Fruit fly (Drosophila melanogaster): Measurements from ENCODE around the gene RabGGTb.

RabGGTb gene

dm6 chr2L:2872968-2873728 is 5.8 kb upstream of the RabGGTb start (continued):
- no peak for TF ChIP-seq CG16779 (tag; optimal IDR thresholded peaks at IDR 0.05)
- peak; percentile 89 for TF ChIP-seq Eip78C (GFP tag)
- TF ChIP-seq Smox (GFP tag; optimal IDR thresholded peaks at IDR 0.05), result peak; percentile 36
- TF ChIP-seq net (GFP tag; optimal IDR thresholded peaks at IDR 0.05), result peak; percentile 58
- peak; percentile 37 for TF ChIP-seq spab (GFP tag; optimal IDR thresholded peaks at IDR 0.05)
- peak; percentile 39 for TF ChIP-seq Sox102F (GFP tag; optimal IDR thresholded peaks at IDR 0.05)
- peak; percentile 50 for TF ChIP-seq Hr39 (GFP tag; optimal IDR thresholded peaks at IDR 0.05)
- TF ChIP-seq CG6792 (GFP tag; optimal IDR thresholded peaks at IDR 0.05), result peak; percentile 44
- no peak for TF ChIP-seq fd85E (GFP tag; optimal IDR thresholded peaks at IDR 0.05)
- peak; percentile 49 for TF ChIP-seq CG6808 (GFP tag; optimal IDR thresholded peaks at IDR 0.05)
- no peak for TF ChIP-seq dsx (GFP tag; optimal IDR thresholded peaks at IDR 0.05; ENCODE audit: poor library complexity, severe bottlenecking)
- TF ChIP-seq CG1621 (tag; optimal IDR thresholded peaks at IDR 0.05), result no peak
- TF ChIP-seq CG4318 (GFP tag; optimal IDR thresholded peaks at IDR 0.05), result no peak
- peak; percentile 42 for TF ChIP-seq achi (GFP tag; optimal IDR thresholded peaks at IDR 0.05)
- TF ChIP-seq Hr38 (GFP tag; optimal IDR thresholded peaks at IDR 0.05), result no peak
- TF ChIP-seq Lpt (GFP tag; optimal IDR thresholded peaks at IDR 0.05), result no peak
- peak in 1 of 2 experiments; percentile 31 for TF ChIP-seq salr (GFP tag; optimal IDR thresholded peaks at IDR 0.05)
- peak; percentile 33 for TF ChIP-seq CG7368 (GFP tag; optimal IDR thresholded peaks at IDR 0.05)
- peak; percentile 50 for TF ChIP-seq CG3919 (GFP tag; optimal IDR thresholded peaks at IDR 0.05)

- TF ChIP-seq ss (GFP tag; optimal IDR thresholded peaks at IDR 0.05), result no peak
- TF ChIP-seq CG6854 (GFP tag; optimal IDR thresholded peaks at IDR 0.05), result no peak
- TF ChIP-seq vri (GFP tag; optimal IDR thresholded peaks at IDR 0.05), result no peak
- peak; percentile 19 for TF ChIP-seq Eip78C (GFP tag)
- no peak for TF ChIP-seq Eip93F (GFP tag; optimal IDR thresholded peaks at IDR 0.05)
Measured at dm6 chr2L:2873729-2874127, 5.2 kb upstream of the RabGGTb start.

DNA sequence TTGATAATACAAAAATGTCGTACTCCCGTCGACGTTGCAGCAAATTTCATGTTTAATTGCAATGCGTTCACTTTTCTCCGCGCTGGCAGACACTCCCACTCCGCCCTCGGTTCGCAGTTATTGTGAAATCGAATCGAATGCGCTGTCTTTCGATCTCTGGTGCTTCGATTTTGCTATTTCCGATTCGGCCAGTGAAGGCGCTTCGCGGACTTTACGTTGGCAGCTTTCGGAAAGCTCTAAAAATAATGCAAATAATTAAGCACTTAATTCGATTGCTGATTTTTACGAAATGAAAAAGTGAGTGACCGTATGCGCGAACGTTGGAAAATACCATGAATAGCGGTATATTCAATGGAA is 4.7 kb upstream of the RabGGTb start, which contains the start of gene Ifrd1:
Ifrd1 (minus strand) TSS at position 305 of the 357 bp plus-strand sequence.
- TF ChIP-seq fd85E (GFP tag; optimal IDR thresholded peaks at IDR 0.05) (peak; percentile 2), CG6163 (GFP tag; IDR thresholded peaks at IDR 0.05) (peak; percentile 29; the same call in 1 of the 3 replicates), vri (GFP tag; optimal IDR thresholded peaks at IDR 0.05) (peak; percentile 23), CG7368 (GFP tag; optimal IDR thresholded peaks at IDR 0.05) (no peak), ss (GFP tag; optimal IDR thresholded peaks at IDR 0.05) (no peak), dsx (GFP tag; optimal IDR thresholded peaks at IDR 0.05; ENCODE audit: poor library complexity, severe bottlenecking) (no peak), CG11762 (GFP tag; optimal IDR thresholded peaks at IDR 0.05; ENCODE audit: insufficient read depth) (no peak)

DNA sequence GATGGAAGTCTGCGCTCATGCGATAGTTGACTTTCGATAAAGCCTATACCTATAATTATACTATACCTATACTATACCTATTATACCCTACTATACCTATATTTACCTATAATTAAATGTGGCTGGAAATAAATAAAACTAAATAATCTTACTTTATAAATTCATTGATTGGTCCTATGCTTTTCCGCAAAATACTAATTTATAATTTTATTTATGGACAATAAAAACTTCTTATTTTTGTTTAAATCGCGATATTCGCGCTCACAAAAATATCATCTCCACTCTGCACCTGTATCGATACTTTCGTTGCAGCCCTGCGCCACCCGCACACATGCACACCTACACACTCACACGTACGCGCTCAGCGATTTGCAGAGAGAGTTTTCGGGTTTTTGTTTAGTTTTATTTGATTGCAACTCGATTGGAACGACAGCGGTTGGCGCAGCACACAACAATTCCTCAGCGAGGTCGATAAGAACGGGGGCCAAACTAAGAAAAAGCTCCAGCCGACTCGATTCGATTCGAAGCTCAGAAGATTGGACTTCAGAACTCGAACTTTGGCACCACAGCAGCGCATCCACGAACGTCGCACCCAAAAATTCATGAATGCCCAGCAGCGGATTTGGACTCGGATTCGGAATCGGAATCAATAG is 4.2 kb upstream of the RabGGTb start, which contains the start of gene CG8814:
CG8814 (plus strand) TSS at position 349 of the 653 bp plus-strand sequence.
- TF ChIP-seq Gug (GFP tag; IDR thresholded peaks at IDR 0.05) (no peak; the same call in 1 of the 2 replicates), ss (GFP tag; optimal IDR thresholded peaks at IDR 0.05) (peak; percentile 88), CG8319 (GFP tag; optimal IDR thresholded peaks at IDR 0.05) (no peak), Lpt (GFP tag; optimal IDR thresholded peaks at IDR 0.05) (peak; percentile 53), vri (GFP tag; optimal IDR thresholded peaks at IDR 0.05) (peak; percentile 63), Hr39 (GFP tag; optimal IDR thresholded peaks at IDR 0.05) (peak; percentile 53), CG7368 (GFP tag; optimal IDR thresholded peaks at IDR 0.05) (no peak), topi (GFP tag; optimal IDR thresholded peaks at IDR 0.05) (peak; percentile 56), CG6792 (GFP tag; optimal IDR thresholded peaks at IDR 0.05) (peak; percentile 60), Met (GFP tag; optimal IDR thresholded peaks at IDR 0.05) (peak; percentile 50), Eip75B (GFP tag; optimal IDR thresholded peaks at IDR 0.05) (peak; percentile 18), svp (GFP tag) (peak; percentile 91), CG11902 (GFP tag; optimal IDR thresholded peaks at IDR 0.05) (peak; percentile 50), OdsH (GFP tag; optimal IDR thresholded peaks at IDR 0.05) (peak; percentile 63), CG9139 (GFP tag; optimal IDR thresholded peaks at IDR 0.05) (peak; percentile 87), CG3919 (GFP tag; optimal IDR thresholded peaks at IDR 0.05) (peak; percentile 52), CG16779 (tag; optimal IDR thresholded peaks at IDR 0.05) (peak; percentile 92), lz (GFP tag; optimal IDR thresholded peaks at IDR 0.05) (peak; percentile 65), CG31627 (GFP tag; optimal IDR thresholded peaks at IDR 0.05) (peak; percentile 69), cyc (GFP tag; optimal IDR thresholded peaks at IDR 0.05) (peak; percentile 57), CG11762 (GFP tag; optimal IDR thresholded peaks at IDR 0.05; ENCODE audit: insufficient read depth) (no peak), achi (GFP tag; optimal IDR thresholded peaks at IDR 0.05) (peak; percentile 53), esn (GFP tag; optimal IDR thresholded peaks at IDR 0.05) (peak; percentile 71), Ets96B (tag; optimal IDR thresholded peaks at IDR 0.05) (peak; percentile 48), Ets21C (GFP tag; optimal IDR thresholded peaks at IDR 0.05) (peak; percentile 56), CG15336 (GFP tag; IDR thresholded peaks at IDR 0.05) (peak; percentile 74), CG10669 (GFP tag; optimal IDR thresholded peaks at IDR 0.05) (peak; percentile 37)

All from whole organism, prepupa.